Fruit fly (Drosophila melanogaster) whole organism, prepupa: ENCODE data around the gene Hsp110.
A peak's percentile ranks its signal among the peaks of the same experiment; 100 is the strongest.

Source experiments
- Blimp-1 ChIP-seq: fragments of 200-800 bp; sonication (Bioruptor generic); optimal IDR thresholded peaks from 3 replicates; lab custom pipeline; 2017; ENCODE audit warnings: missing biosample characterization, missing genetic modification characterization, mild to moderate bottlenecking, moderate library complexity, missing genetic modification reagents
- CG10631 ChIP-seq: fragments of 200-800 bp; sonication (Bioruptor generic); optimal IDR thresholded peaks from 2 replicates; lab custom pipeline; 2016; ENCODE audit warnings: missing biosample characterization, missing genetic modification characterization
- CG11294 ChIP-seq: fragments of 200-800 bp; sonication (Bioruptor generic); IDR thresholded peaks from 2 replicates; pipeline ENCODE4 v1.3.6; 2022; ENCODE audit warnings: missing biosample characterization, missing genetic modification characterization
- CG15336 ChIP-seq: fragments of 200-800 bp; sonication (Bioruptor generic); IDR thresholded peaks from 2 replicates; pipeline ENCODE4 v1.3.6; 2022; ENCODE audit warnings: missing biosample characterization, missing genetic modification characterization
- CG1621 ChIP-seq: fragments of 200-800 bp; sonication (Bioruptor generic); optimal IDR thresholded peaks from 3 replicates; lab custom pipeline; 2018; ENCODE audit warnings: missing biosample characterization, mild to moderate bottlenecking, missing genetic modification characterization
- CG3032 ChIP-seq: fragments of 200-800 bp; optimal IDR thresholded peaks from 2 replicates; lab custom pipeline; 2019; ENCODE audit warnings: missing biosample characterization, mild to moderate bottlenecking, missing genetic modification characterization, moderate library complexity
- CG31627 ChIP-seq: fragments of 200-800 bp; sonication (Bioruptor generic); optimal IDR thresholded peaks from 3 replicates; lab custom pipeline; 2016; ENCODE audit warnings: missing biosample characterization, missing genetic modification characterization
- CG32006 ChIP-seq: fragments of 200-800 bp; sonication (Bioruptor generic); optimal IDR thresholded peaks from 3 replicates; lab custom pipeline; 2017; ENCODE audit warnings: missing biosample characterization, mild to moderate bottlenecking, missing genetic modification characterization
- CG34406 ChIP-seq: fragments of 200-800 bp; sonication (Bioruptor generic); optimal IDR thresholded peaks from 3 replicates; lab custom pipeline; 2016; ENCODE audit warnings: missing biosample characterization, missing genetic modification characterization
- CG4318 ChIP-seq: fragments of 200-800 bp; sonication (Bioruptor generic); optimal IDR thresholded peaks from 3 replicates; lab custom pipeline; 2017; ENCODE audit warnings: missing biosample characterization, mild to moderate bottlenecking, missing genetic modification characterization
- CG6163 ChIP-seq: fragments of 200-800 bp; sonication (Bioruptor generic); IDR thresholded peaks from 3 replicates; pipeline ENCODE4 v1.3.6; 2022; ENCODE audit warnings: missing biosample characterization, missing genetic modification characterization
- CG6792 ChIP-seq: fragments of 200-800 bp; sonication (Bioruptor generic); optimal IDR thresholded peaks from 3 replicates; lab custom pipeline; 2016; ENCODE audit warnings: missing biosample characterization, missing genetic modification characterization
- CG6808 ChIP-seq: fragments of 200-800 bp; sonication (Bioruptor generic); optimal IDR thresholded peaks from 3 replicates; lab custom pipeline; 2017; ENCODE audit warnings: missing biosample characterization, missing genetic modification characterization, mild to moderate bottlenecking, moderate library complexity, missing genetic modification reagents
- CG6854 ChIP-seq: fragments of 200-800 bp; sonication (Bioruptor generic); optimal IDR thresholded peaks from 2 replicates; lab custom pipeline; 2017; ENCODE audit warnings: missing biosample characterization, mild to moderate bottlenecking, missing genetic modification characterization
- CG7368 ChIP-seq: fragments of 200-800 bp; sonication (Bioruptor generic); optimal IDR thresholded peaks from 3 replicates; lab custom pipeline; 2016; ENCODE audit warnings: missing biosample characterization, missing genetic modification characterization
- CG8119 ChIP-seq: fragments of 200-800 bp; sonication (Bioruptor generic); IDR thresholded peaks from 3 replicates; pipeline ENCODE4 v1.3.6; 2022; ENCODE audit warnings: missing biosample characterization, missing genetic modification characterization
- CG8319 ChIP-seq: fragments of 200-800 bp; sonication (Bioruptor generic); optimal IDR thresholded peaks from 3 replicates; lab custom pipeline; 2016; ENCODE audit warnings: missing biosample characterization, missing genetic modification characterization
- CG8632 ChIP-seq: fragments of 200-800 bp; sonication (Bioruptor generic); optimal IDR thresholded peaks from 3 replicates; lab custom pipeline; 2016; ENCODE audit warnings: missing biosample characterization, missing genetic modification characterization
- CG9139 ChIP-seq: fragments of 200-800 bp; sonication (Bioruptor generic); optimal IDR thresholded peaks from 3 replicates; lab custom pipeline; 2017; ENCODE audit warnings: missing biosample characterization, mild to moderate bottlenecking, missing genetic modification characterization
- Eip75B ChIP-seq: fragments of 200-800 bp; sonication (Bioruptor generic); optimal IDR thresholded peaks from 3 replicates; lab custom pipeline; 2016; ENCODE audit warnings: missing biosample characterization, missing genetic modification characterization
- Eip78C ChIP-seq: fragments of 200-800 bp; sonication (Bioruptor generic); peaks from one replicate; lab custom pipeline; 2016; ENCODE audit warnings: missing biosample characterization, missing genetic modification characterization
- Eip93F ChIP-seq: fragments of 200-800 bp; sonication (Bioruptor generic); optimal IDR thresholded peaks from 2 replicates; lab custom pipeline; 2016; ENCODE audit warnings: missing biosample characterization, mild to moderate bottlenecking, missing genetic modification characterization
- Ets21C ChIP-seq: fragments of 200-800 bp; sonication (Bioruptor generic); optimal IDR thresholded peaks from 3 replicates; lab custom pipeline; 2016; ENCODE audit warnings: missing biosample characterization, missing genetic modification characterization
- Ets96B ChIP-seq: fragments of 200-800 bp; optimal IDR thresholded peaks from 2 replicates; lab custom pipeline; 2019; ENCODE audit warnings: missing biosample characterization, mild to moderate bottlenecking, missing genetic modification characterization, moderate library complexity
- Gug ChIP-seq: fragments of 200-800 bp; sonication (Bioruptor generic); IDR thresholded peaks from 2 replicates; pipeline ENCODE4 v1.3.6; 2022; ENCODE audit warnings: missing biosample characterization, missing genetic modification characterization
- Hr38 ChIP-seq: sonication (Bioruptor generic); optimal IDR thresholded peaks from 2 replicates; lab custom pipeline; 2016; ENCODE audit warnings: missing biosample characterization, missing genetic modification characterization
- Hr4 ChIP-seq: fragments of 200-800 bp; sonication (Bioruptor generic); optimal IDR thresholded peaks from 3 replicates; lab custom pipeline; 2016; ENCODE audit warnings: missing biosample characterization, missing genetic modification characterization
- Lpt ChIP-seq: fragments of 200-800 bp; sonication (Bioruptor generic); optimal IDR thresholded peaks from 3 replicates; lab custom pipeline; 2016; ENCODE audit warnings: missing biosample characterization, missing genetic modification characterization
- Smox ChIP-seq: fragments of 200-800 bp; sonication (Bioruptor generic); optimal IDR thresholded peaks from 3 replicates; lab custom pipeline; 2016; ENCODE audit warnings: missing biosample characterization, missing genetic modification characterization
- Sox102F ChIP-seq: fragments of 200-800 bp; sonication (Bioruptor generic); optimal IDR thresholded peaks from 2 replicates; lab custom pipeline; 2016; ENCODE audit warnings: missing biosample characterization, mild to moderate bottlenecking, missing genetic modification characterization
- Sox14 ChIP-seq: fragments of 200-800 bp; sonication (Bioruptor generic); optimal IDR thresholded peaks from 3 replicates; lab custom pipeline; 2016; ENCODE audit warnings: missing biosample characterization, missing genetic modification characterization
- Sox15 ChIP-seq: fragments of 200-800 bp; sonication (Bioruptor generic); optimal IDR thresholded peaks from 3 replicates; lab custom pipeline; 2016; ENCODE audit warnings: missing biosample characterization, missing genetic modification characterization
- achi ChIP-seq: fragments of 200-800 bp; sonication (Bioruptor generic); optimal IDR thresholded peaks from 3 replicates; lab custom pipeline; 2016; ENCODE audit warnings: missing biosample characterization, missing genetic modification characterization
- acj6 ChIP-seq: fragments of 200-800 bp; sonication (Bioruptor generic); optimal IDR thresholded peaks from 3 replicates; lab custom pipeline; 2016; ENCODE audit warnings: missing biosample characterization, missing genetic modification characterization
- dsx ChIP-seq: fragments of 200-800 bp; optimal IDR thresholded peaks from 3 replicates; lab custom pipeline; 2019; ENCODE audit warnings: missing biosample characterization, mild to moderate bottlenecking, missing genetic modification characterization, moderate library complexity; ENCODE audit not compliant: poor library complexity, severe bottlenecking
- eg ChIP-seq: fragments of 200-800 bp; sonication (Bioruptor generic); IDR thresholded peaks from 3 replicates; pipeline ENCODE4 v1.3.6; 2022; ENCODE audit warnings: missing biosample characterization, missing genetic modification characterization
- esn ChIP-seq: fragments of 200-800 bp; sonication (Bioruptor generic); optimal IDR thresholded peaks from 2 replicates; lab custom pipeline; 2016; ENCODE audit warnings: missing biosample characterization, mild to moderate bottlenecking, missing genetic modification characterization, moderate library complexity
- fkh ChIP-seq: fragments of 200-800 bp; sonication (Bioruptor generic); optimal IDR thresholded peaks from 3 replicates; lab custom pipeline; 2017; ENCODE audit warnings: missing biosample characterization, mild to moderate bottlenecking, missing genetic modification characterization, moderate library complexity
- lz ChIP-seq: fragments of 200-800 bp; sonication (Bioruptor generic); optimal IDR thresholded peaks from 3 replicates; lab custom pipeline; 2016; ENCODE audit warnings: missing biosample characterization, missing genetic modification characterization
- net ChIP-seq: fragments of 200-800 bp; sonication (Bioruptor generic); optimal IDR thresholded peaks from 3 replicates; lab custom pipeline; 2016; ENCODE audit warnings: missing biosample characterization, missing genetic modification characterization
- salr ChIP-seq, 2 experiments: fragments of 200-800 bp; sonication (Bioruptor generic); optimal IDR thresholded peaks; 3 replicates each; lab custom pipeline; 2016 to 2018; ENCODE audit warnings: missing biosample characterization in 2 of 2, missing genetic modification characterization in 2 of 2, mild to moderate bottlenecking in 1 of 2
- spab ChIP-seq: fragments of 200-800 bp; sonication (Bioruptor generic); optimal IDR thresholded peaks from 2 replicates; lab custom pipeline; 2017; ENCODE audit warnings: missing biosample characterization, mild to moderate bottlenecking, missing genetic modification characterization, missing genetic modification reagents
- ss ChIP-seq, 2 experiments: fragments of 200-800 bp; sonication (Bioruptor generic); optimal IDR thresholded peaks; 2 replicates in 1 of 2; 3 replicates in 1 of 2; lab custom pipeline; 2017 to 2018; ENCODE audit warnings: mild to moderate bottlenecking in 2 of 2, missing biosample characterization in 2 of 2, missing genetic modification characterization in 2 of 2, moderate library complexity in 1 of 2
- svp ChIP-seq: fragments of 200-800 bp; sonication (Bioruptor generic); peaks from one replicate; lab custom pipeline; 2016; ENCODE audit warnings: missing biosample characterization, missing genetic modification characterization
- vri ChIP-seq: fragments of 200-800 bp; sonication (Bioruptor generic); optimal IDR thresholded peaks from 3 replicates; lab custom pipeline; 2016; ENCODE audit warnings: missing biosample characterization, mild to moderate bottlenecking, missing genetic modification characterization

The Hsp110 gene

DNA sequence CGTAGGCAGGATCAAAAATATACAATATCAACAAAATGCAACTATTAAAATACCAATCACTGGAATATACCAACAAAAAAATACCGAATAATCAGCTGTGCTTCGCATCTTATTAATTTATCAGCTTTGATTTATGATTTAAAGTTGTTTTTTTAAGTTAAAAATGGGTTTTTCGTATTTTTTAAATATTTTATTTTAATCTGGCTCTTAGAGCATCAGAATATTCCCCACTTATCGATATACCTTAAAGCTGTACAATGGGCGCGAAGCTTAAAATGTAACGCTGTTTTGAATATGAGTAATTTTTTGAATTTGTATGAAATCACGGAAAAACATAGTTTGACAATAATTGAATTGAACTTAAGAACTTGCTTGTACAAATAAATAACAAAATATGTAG is 37.6 kb upstream of the Hsp110 start, which contains the start of gene CG17359:
CG17359 (minus strand) TSS at position 48 of the 400 bp plus-strand sequence.
- TF ChIP-seq Hr38 (GFP tag; lab: Kevin White, UChicago) = no peak
- TF ChIP-seq CG8319 (GFP tag; lab: Kevin White, UChicago) = no peak
- no peak for TF ChIP-seq CG7368
- TF ChIP-seq CG15336 (GFP tag; lab: Robert Waterston, UW) = no peak
- no peak for TF ChIP-seq salr (GFP tag; optimal IDR thresholded peaks at IDR 0.05; lab: Kevin White, UChicago)
- TF ChIP-seq Lpt (GFP tag; lab: Kevin White, UChicago) = no peak
- no peak for TF ChIP-seq CG31627
- no peak for TF ChIP-seq Eip75B
- TF ChIP-seq CG6854 = no peak
- TF ChIP-seq CG8119 = no peak
- no peak for TF ChIP-seq CG4318 (GFP tag; lab: Kevin White, UChicago)
- TF ChIP-seq Blimp-1 (GFP tag; lab: Kevin White, UChicago) = no peak
- no peak for TF ChIP-seq CG34406 (GFP tag; lab: Kevin White, UChicago)
- TF ChIP-seq eg (GFP tag; lab: Robert Waterston, UW) = no peak
- no peak for TF ChIP-seq ss (GFP tag; optimal IDR thresholded peaks at IDR 0.05; lab: Kevin White, UChicago)
- TF ChIP-seq Eip93F = no peak
- no peak for TF ChIP-seq CG8632 (GFP tag; lab: Kevin White, UChicago)
- no peak for TF ChIP-seq Gug (GFP tag; lab: Robert Waterston, UW)
- TF ChIP-seq, all 60 proteins: peak for 0

- no peak for TF ChIP-seq acj6 (GFP tag; lab: Kevin White, UChicago)
- no peak for TF ChIP-seq CG9139 (GFP tag; lab: Kevin White, UChicago)
- TF ChIP-seq Hr4 (GFP tag; lab: Kevin White, UChicago) = no peak
- TF ChIP-seq Smox = no peak
- peak; percentile 56 for TF ChIP-seq fkh (GFP tag; lab: Kevin White, UChicago)
- TF ChIP-seq ss (GFP tag; optimal IDR thresholded peaks at IDR 0.05; lab: Kevin White, UChicago) = no peak
- TF ChIP-seq svp (GFP tag; lab: Kevin White, UChicago) = no peak
- TF ChIP-seq net = no peak
- peak; percentile 45 for TF ChIP-seq CG6854
- TF ChIP-seq CG6792 (GFP tag; lab: Kevin White, UChicago) = no peak
- TF ChIP-seq Eip78C (GFP tag; lab: Kevin White, UChicago) = peak; percentile 23
- TF ChIP-seq CG3032 = peak; percentile 1
- no peak for TF ChIP-seq CG6808 (GFP tag; lab: Kevin White, UChicago)
- 0 out of 3 replicates have a peak, but pooled peaks have one; percentile 8 for TF ChIP-seq CG6163 (GFP tag; lab: Robert Waterston, UW)
- TF ChIP-seq Sox102F (GFP tag; lab: Kevin White, UChicago) = no peak
- TF ChIP-seq CG31627 = no peak
- TF ChIP-seq Eip93F = no peak
- TF ChIP-seq esn (GFP tag; lab: Kevin White, UChicago) = no peak
- TF ChIP-seq spab = no peak
- no peak for TF ChIP-seq CG10631 (GFP tag; lab: Kevin White, UChicago)
- TF ChIP-seq dsx (GFP tag; lab: Kevin White, UChicago) = no peak
- no peak for TF ChIP-seq CG8119
Observed at dm6 chr3L:14001658-14002523, 34.9 kb upstream of the Hsp110 start, which contains the start of the genes Nprl3 and upSET. Gene Nprl3, minus strand, starts transcription at chr3L:14001880. Gene upSET, plus strand, starts transcription at chr3L:14002127.

- no peak for TF ChIP-seq Hr38 (GFP tag; lab: Kevin White, UChicago)
- no peak for TF ChIP-seq Ets21C (GFP tag; lab: Kevin White, UChicago)
- no peak for TF ChIP-seq CG34406 (GFP tag; lab: Kevin White, UChicago)
- no peak for TF ChIP-seq lz (GFP tag; lab: Kevin White, UChicago)
- TF ChIP-seq CG31627 = no peak
- TF ChIP-seq Hr4 (GFP tag; lab: Kevin White, UChicago) = no peak
- TF ChIP-seq CG11294 (GFP tag; lab: Robert Waterston, UW) = no peak
- TF ChIP-seq Sox15 (GFP tag; lab: Kevin White, UChicago) = no peak
- TF ChIP-seq Ets96B (tag; lab: Kevin White, UChicago) = no peak
- no peak for TF ChIP-seq achi (GFP tag; lab: Kevin White, UChicago)
- TF ChIP-seq vri (GFP tag; lab: Kevin White, UChicago) = peak; percentile 41
- no peak for TF ChIP-seq CG8632 (GFP tag; lab: Kevin White, UChicago)
- TF ChIP-seq Sox14 (GFP tag; lab: Kevin White, UChicago) = peak; percentile 28
- peak; percentile 33; the same call in 1 of the 2 replicates for TF ChIP-seq CG15336 (GFP tag; lab: Robert Waterston, UW)
- peak; percentile 31 for TF ChIP-seq dsx (GFP tag; lab: Kevin White, UChicago)
- no peak for TF ChIP-seq CG32006 (GFP tag; lab: Kevin White, UChicago)
- no peak for TF ChIP-seq salr (GFP tag; optimal IDR thresholded peaks at IDR 0.05; lab: Kevin White, UChicago)
- no peak for TF ChIP-seq CG3032
- TF ChIP-seq CG4318 (GFP tag; lab: Kevin White, UChicago) = no peak
- peak; percentile 34 for TF ChIP-seq CG1621 (tag; lab: Kevin White, UChicago)
- TF ChIP-seq CG8319 (GFP tag; lab: Kevin White, UChicago) = no peak
Observed at dm6 chr3L:14002524-14003135, 34.2 kb upstream of the Hsp110 start.
